Worm (Caenorhabditis elegans) whole organism, L4 larva: ENCODE measurements around the gene C04G6.2.
A peak's percentile ranks its signal among the peaks of the same experiment; 100 is the strongest.

Experiments
- F26F4.8 ChIP-seq: fragments of 200-800 bp; sonication (Bioruptor generic); conservative IDR thresholded peaks from 2 replicates; pipeline ENCODE4 v1.3.6; 2022; ENCODE audit warnings: missing genetic modification characterization, missing compliant biosample characterization
- F37D6.2 ChIP-seq: sonication (generic microtip); optimal IDR thresholded peaks from 2 replicates; lab custom pipeline; 2016; ENCODE audit warnings: mild to moderate bottlenecking, missing genetic modification characterization, missing compliant biosample characterization
- F49E8.2 ChIP-seq: sonication (generic microtip); optimal IDR thresholded peaks from 2 replicates; lab custom pipeline; 2016; ENCODE audit warnings: missing compliant biosample characterization, mild to moderate bottlenecking, missing genetic modification characterization, borderline replicate concordance
- T20F7.1 ChIP-seq: fragments of 200-800 bp; sonication (Bioruptor generic); optimal IDR thresholded peaks from 2 replicates; lab custom pipeline; 2018; ENCODE audit warnings: mild to moderate bottlenecking, missing genetic modification characterization, missing compliant biosample characterization
- Y48G9A.11 ChIP-seq: fragments of 200-800 bp; sonication (Bioruptor generic); IDR thresholded peaks from 2 replicates; pipeline ENCODE4 v1.3.6; 2022; ENCODE audit warnings: missing genetic modification reagents, missing genetic modification characterization, missing compliant biosample characterization
- Y75B8A.6 ChIP-seq: fragments of 200-800 bp; sonication (Bioruptor generic); IDR thresholded peaks from 2 replicates; pipeline ENCODE4 v1.3.6; 2022; ENCODE audit warnings: missing genetic modification reagents, missing genetic modification characterization, missing compliant biosample characterization
- ZK337.2 ChIP-seq: fragments of 200-800 bp; sonication (Bioruptor generic); IDR thresholded peaks from 2 replicates; pipeline ENCODE4 v1.3.6; 2022; ENCODE audit warnings: missing genetic modification reagents, missing genetic modification characterization, missing compliant biosample characterization
- ZK546.5 ChIP-seq, 2 experiments: sonication (generic microtip); optimal IDR thresholded peaks; 2 replicates each; lab custom pipeline; 2017; ENCODE audit warnings: missing biosample characterization in 2 of 2, missing genetic modification characterization in 2 of 2
- aly-2 ChIP-seq: sonication (generic microtip); optimal IDR thresholded peaks from 2 replicates; lab custom pipeline; 2018; ENCODE audit warnings: missing biosample characterization, missing genetic modification characterization
- attf-4 ChIP-seq: sonication (generic microtip); optimal IDR thresholded peaks from 3 replicates; lab custom pipeline; 2017; ENCODE audit warnings: missing biosample characterization, missing genetic modification characterization
- ceh-20 ChIP-seq: fragments of 200-800 bp; sonication (Bioruptor generic); IDR thresholded peaks from 2 replicates; pipeline ENCODE4 v1.3.6; 2022; ENCODE audit warnings: missing genetic modification reagents, missing genetic modification characterization, missing compliant biosample characterization
- ceh-28 ChIP-seq: fragments of 150-350 bp; optimal IDR thresholded peaks from 2 replicates; lab custom pipeline; 2014; ENCODE audit warnings: missing biosample characterization, missing genetic modification reagents, missing genetic modification characterization
- ceh-32 ChIP-seq: sonication (generic microtip); optimal IDR thresholded peaks from 2 replicates; lab custom pipeline; 2016; ENCODE audit warnings: mild to moderate bottlenecking, missing genetic modification characterization, missing compliant biosample characterization; ENCODE audit not compliant: poor library complexity
- ceh-44 ChIP-seq: fragments of 200-800 bp; sonication (Bioruptor generic); IDR thresholded peaks from 2 replicates; pipeline ENCODE4 v1.3.6; 2022; ENCODE audit warnings: missing genetic modification reagents, missing genetic modification characterization, missing compliant biosample characterization
- ces-1 ChIP-seq: fragments of 150-350 bp; sonication (generic microtip); optimal IDR thresholded peaks from 4 replicates; lab custom pipeline; 2014; ENCODE audit warnings: missing biosample characterization, missing genetic modification reagents, missing genetic modification characterization
- daf-12 ChIP-seq: fragments of 150-350 bp; optimal IDR thresholded peaks from 2 replicates; lab custom pipeline; 2014; ENCODE audit warnings: missing biosample characterization, missing genetic modification reagents, missing genetic modification characterization
- daf-8 ChIP-seq: fragments of 200-800 bp; sonication (Bioruptor generic); IDR thresholded peaks from 2 replicates; pipeline ENCODE4 v1.3.6; 2022; ENCODE audit warnings: missing genetic modification characterization, missing compliant biosample characterization
- dmd-6 ChIP-seq: fragments of 200-800 bp; sonication (Bioruptor generic); IDR thresholded peaks from 2 replicates; pipeline ENCODE4 v1.3.6; 2022; ENCODE audit warnings: missing genetic modification reagents, missing genetic modification characterization, missing compliant biosample characterization
- dmd-8 ChIP-seq: fragments of 200-800 bp; sonication (Bioruptor generic); IDR thresholded peaks from 2 replicates; pipeline ENCODE4 v1.3.6; 2022; ENCODE audit warnings: missing genetic modification characterization, missing compliant biosample characterization
- dve-1 ChIP-seq: sonication (generic microtip); optimal IDR thresholded peaks from 2 replicates; lab custom pipeline; 2017; ENCODE audit warnings: antibody characterized with exemption, mild to moderate bottlenecking, missing genetic modification characterization, missing compliant biosample characterization; ENCODE audit not compliant: insufficient read depth
- fkh-10 ChIP-seq: fragments of 150-350 bp; optimal IDR thresholded peaks from 2 replicates; lab custom pipeline; 2014; ENCODE audit warnings: missing biosample characterization, missing genetic modification reagents, missing genetic modification characterization
- fos-1 ChIP-seq: fragments of 150-350 bp; optimal IDR thresholded peaks from 2 replicates; lab custom pipeline; 2014; ENCODE audit warnings: missing biosample characterization, missing genetic modification characterization
- gei-8 ChIP-seq: fragments of 200-800 bp; sonication (Bioruptor generic); optimal IDR thresholded peaks from 2 replicates; lab custom pipeline; 2018; ENCODE audit warnings: mild to moderate bottlenecking, missing genetic modification characterization, missing compliant biosample characterization
- hlh-11 ChIP-seq: fragments of 200-800 bp; sonication (Bioruptor generic); optimal IDR thresholded peaks from 2 replicates; lab custom pipeline; 2018; ENCODE audit warnings: mild to moderate bottlenecking, missing genetic modification characterization, missing compliant biosample characterization
- jun-1 ChIP-seq: fragments of 150-350 bp; optimal IDR thresholded peaks from 2 replicates; lab custom pipeline; 2014; ENCODE audit warnings: missing biosample characterization, missing genetic modification reagents, missing genetic modification characterization
- lin-29 ChIP-seq: fragments of 200-800 bp; sonication (Bioruptor generic); IDR thresholded peaks from 2 replicates; pipeline ENCODE4 v1.3.6; 2022; ENCODE audit warnings: missing genetic modification reagents, missing genetic modification characterization, missing compliant biosample characterization
- lin-38 ChIP-seq: fragments of 200-800 bp; sonication (Bioruptor generic); IDR thresholded peaks from 2 replicates; pipeline ENCODE4 v1.3.6; 2022; ENCODE audit warnings: missing genetic modification reagents, missing genetic modification characterization, missing compliant biosample characterization
- lsy-2 ChIP-seq, 2 experiments: fragments of 150-350 bp in 1 of 2; sonication (generic microtip) in 1 of 2; optimal IDR thresholded peaks; 2 replicates each; lab custom pipeline; 2014 to 2017; ENCODE audit warnings: missing biosample characterization in 2 of 2, missing genetic modification characterization in 2 of 2
- madf-5 ChIP-seq, 2 experiments: fragments of 200-800 bp; sonication (Bioruptor generic); IDR thresholded peaks; 2 replicates each; pipeline ENCODE4 v1.3.6; 2022; ENCODE audit warnings: missing compliant biosample characterization in 2 of 2, missing genetic modification characterization in 2 of 2
- madf-9 ChIP-seq: fragments of 200-800 bp; sonication (Bioruptor generic); conservative IDR thresholded peaks from 2 replicates; pipeline ENCODE4 v1.3.6; 2022; ENCODE audit warnings: missing genetic modification reagents, missing genetic modification characterization, missing compliant biosample characterization
- mdl-1 ChIP-seq, 2 experiments: fragments of 150-350 bp in 1 of 2; sonication (generic microtip) in 1 of 2; optimal IDR thresholded peaks; 2 replicates each; lab custom pipeline; 2014 to 2017; ENCODE audit warnings: missing biosample characterization in 2 of 2, missing genetic modification characterization in 2 of 2
- mdt-29 ChIP-seq: fragments of 200-800 bp; sonication (Bioruptor generic); IDR thresholded peaks from 2 replicates; pipeline ENCODE4 v1.3.6; 2022; ENCODE audit warnings: missing genetic modification reagents, missing genetic modification characterization, missing compliant biosample characterization
- nhr-10 ChIP-seq: fragments of 150-350 bp; optimal IDR thresholded peaks from 2 replicates; lab custom pipeline; 2014; ENCODE audit warnings: missing biosample characterization, missing genetic modification characterization
- nhr-102 ChIP-seq: sonication (generic microtip); optimal IDR thresholded peaks from 2 replicates; lab custom pipeline; 2016; ENCODE audit warnings: mild to moderate bottlenecking, missing genetic modification characterization, moderate library complexity, missing compliant biosample characterization
- nhr-237 ChIP-seq: sonication (generic microtip); optimal IDR thresholded peaks from 2 replicates; lab custom pipeline; 2017; ENCODE audit warnings: missing biosample characterization, missing genetic modification characterization
- nhr-25 ChIP-seq: sonication (generic microtip); optimal IDR thresholded peaks from 2 replicates; lab custom pipeline; 2017; ENCODE audit warnings: missing genetic modification characterization, mild to moderate bottlenecking, missing compliant biosample characterization, antibody characterized with exemption, moderate library complexity, borderline replicate concordance; ENCODE audit not compliant: insufficient read depth
- nhr-41 ChIP-seq: fragments of 200-800 bp; sonication (Bioruptor generic); IDR thresholded peaks from 2 replicates; pipeline ENCODE4 v1.3.6; 2022; ENCODE audit warnings: missing genetic modification reagents, missing genetic modification characterization, missing compliant biosample characterization
- nhr-42 ChIP-seq: fragments of 200-800 bp; sonication (Bioruptor generic); IDR thresholded peaks from 2 replicates; pipeline ENCODE4 v1.3.6; 2022; ENCODE audit warnings: missing genetic modification characterization, missing compliant biosample characterization
- nhr-6 ChIP-seq: fragments of 150-350 bp; optimal IDR thresholded peaks from 2 replicates; lab custom pipeline; 2014; ENCODE audit warnings: missing biosample characterization, missing genetic modification characterization
- nhr-76 ChIP-seq: fragments of 150-350 bp; optimal IDR thresholded peaks from 2 replicates; lab custom pipeline; 2014; ENCODE audit warnings: missing biosample characterization, missing genetic modification characterization
- pha-4 ChIP-seq, 2 experiments: fragments of 150-350 bp in 1 of 2; fragments of 200-800 bp in 1 of 2; sonication (Bioruptor generic) in 1 of 2; IDR thresholded peaks in 1 of 2; optimal IDR thresholded peaks in 1 of 2; 2 replicates each; pipeline versions ENCODE4 v1.3.6 to Lab custom; 2014 to 2022; ENCODE audit warnings: missing genetic modification characterization in 2 of 2, missing genetic modification reagents in 2 of 2, missing biosample characterization in 1 of 2, missing compliant biosample characterization in 1 of 2
- saeg-2 ChIP-seq: fragments of 200-800 bp; sonication (Bioruptor generic); IDR thresholded peaks from 2 replicates; pipeline ENCODE4 v1.3.6; 2022; ENCODE audit warnings: missing genetic modification reagents, missing genetic modification characterization, missing compliant biosample characterization
- sdz-12 ChIP-seq: fragments of 200-800 bp; sonication (Bioruptor generic); optimal IDR thresholded peaks from 2 replicates; lab custom pipeline; 2018; ENCODE audit warnings: mild to moderate bottlenecking, missing genetic modification characterization, missing compliant biosample characterization
- skn-1 ChIP-seq: fragments of 150-350 bp; optimal IDR thresholded peaks from 2 replicates; lab custom pipeline; 2014; ENCODE audit warnings: missing biosample characterization, missing genetic modification characterization
- snpc-1.2 ChIP-seq: fragments of 200-800 bp; sonication (Bioruptor generic); IDR thresholded peaks from 2 replicates; pipeline ENCODE4 v1.3.6; 2022; ENCODE audit warnings: missing genetic modification reagents, missing genetic modification characterization, missing compliant biosample characterization
- spr-3 ChIP-seq: fragments of 200-800 bp; sonication (Bioruptor generic); optimal IDR thresholded peaks from 2 replicates; lab custom pipeline; 2018; ENCODE audit warnings: mild to moderate bottlenecking, missing genetic modification characterization, missing compliant biosample characterization
- unc-62 ChIP-seq, 3 experiments: fragments of 150-350 bp in 1 of 3; sonication (generic microtip); optimal IDR thresholded peaks in 2 of 3; peaks in 1 of 3; 1 replicate in 1 of 3; 2 replicates in 2 of 3; lab custom pipeline; 2014 to 2017; ENCODE audit warnings: missing biosample characterization in 3 of 3, missing genetic modification characterization in 3 of 3, missing genetic modification reagents in 3 of 3, missing genotype in 1 of 3
- ztf-11 ChIP-seq: fragments of 150-350 bp; optimal IDR thresholded peaks from 2 replicates; lab custom pipeline; 2014; ENCODE audit warnings: missing biosample characterization, missing genetic modification characterization
- ztf-7 ChIP-seq: fragments of 150-350 bp; optimal IDR thresholded peaks from 2 replicates; lab custom pipeline; 2014; ENCODE audit warnings: missing biosample characterization, missing genetic modification characterization

The C04G6.2 gene

ce11 chrII:5057315-5057714, 35.7 kb upstream of the C04G6.2 start (continued):
- TF ChIP-seq hlh-11 (tag; lab: Kevin White, UChicago): peak; percentile 75
- no peak for TF ChIP-seq jun-1
- peak; percentile 48 for TF ChIP-seq T20F7.1
- TF ChIP-seq nhr-237 (tag; lab: Kevin White, UChicago): no peak
- TF ChIP-seq ztf-7 (tag; lab: Kevin White, UChicago): no peak
- peak; percentile 58; the same call in 1 of the 2 replicates for TF ChIP-seq ZK337.2 (GFP tag; lab: Robert Waterston, UW)
- TF ChIP-seq F26F4.8 (GFP tag; lab: Robert Waterston, UW): 0 out of 2 replicates have a peak, but pooled peaks have one; percentile 27
- peak; percentile 65 for TF ChIP-seq dve-1 (tag; lab: Kevin White, UChicago)
- peak in 1 of 2 experiments; percentile 55 for TF ChIP-seq mdl-1 (tag; optimal IDR thresholded peaks at IDR 0.05; lab: Kevin White, UChicago)
- no peak for TF ChIP-seq gei-8
- no peak for TF ChIP-seq nhr-41 (GFP tag; lab: Robert Waterston, UW)
- peak; percentile 15 to 84 for TF ChIP-seq lsy-2 (tag; optimal IDR thresholded peaks at IDR 0.05; lab: Kevin White, UChicago)
- TF ChIP-seq ZK546.5 (tag; optimal IDR thresholded peaks at IDR 0.05; lab: Kevin White, UChicago): no peak
- TF ChIP-seq skn-1: no peak
- TF ChIP-seq saeg-2: 0 out of 2 replicates have a peak, but pooled peaks have one; percentile 66
- peak; percentile 39; the same call in 1 of the 2 replicates for TF ChIP-seq madf-9
- TF ChIP-seq Y75B8A.6 (GFP tag; lab: Robert Waterston, UW): 0 out of 2 replicates have a peak, but pooled peaks have one; percentile 11
- TF ChIP-seq mdt-29 (GFP tag; lab: Robert Waterston, UW): peak; percentile 51; the same call in 1 of the 2 replicates
- TF ChIP-seq fkh-10 (GFP tag; lab: Kevin White, UChicago): no peak
- TF ChIP-seq ceh-32: peak; percentile 23
- 0 out of 2 replicates have a peak, but pooled peaks have one; percentile 60 for TF ChIP-seq dmd-8 (GFP tag; lab: Robert Waterston, UW)
- TF ChIP-seq snpc-1.2 (GFP tag; lab: Robert Waterston, UW): peak; percentile 77
- TF ChIP-seq ceh-20 (GFP tag; lab: Robert Waterston, UW): 0 out of 2 replicates have a peak, but pooled peaks have one; percentile 45
- TF ChIP-seq sdz-12 (GFP tag; lab: Kevin White, UChicago): peak; percentile 55
- TF ChIP-seq F37D6.2 (tag; lab: Kevin White, UChicago): peak; percentile 13
- TF ChIP-seq nhr-42: peak; percentile 72; the same call in 1 of the 2 replicates
- TF ChIP-seq fos-1 (tag; lab: Kevin White, UChicago): no peak
- TF ChIP-seq daf-8 (GFP tag; lab: Robert Waterston, UW): no peak
- peak; percentile 67 for TF ChIP-seq nhr-25 (tag; lab: Kevin White, UChicago)
- no peak for TF ChIP-seq aly-2 (tag; lab: Kevin White, UChicago)
- TF ChIP-seq Y48G9A.11 (GFP tag; lab: Robert Waterston, UW): peak; percentile 63
- no peak for TF ChIP-seq ces-1 (GFP tag; lab: Kevin White, UChicago)
- peak; percentile 63 for TF ChIP-seq lin-29 (GFP tag; lab: Robert Waterston, UW)
- TF ChIP-seq pha-4 (GFP tag; IDR thresholded peaks at IDR 0.05; lab: Robert Waterston, UW): peak; percentile 74; the same call in 1 of the 2 replicates
- TF ChIP-seq pha-4 (tag; optimal IDR thresholded peaks at IDR 0.05; lab: Kevin White, UChicago): no peak
- TF ChIP-seq nhr-6: no peak
- no peak for TF ChIP-seq attf-4 (tag; lab: Kevin White, UChicago)
- peak; percentile 89 for TF ChIP-seq lin-38 (GFP tag; lab: Robert Waterston, UW)
- no peak for TF ChIP-seq nhr-10 (tag; lab: Kevin White, UChicago)
- TF ChIP-seq spr-3 (GFP tag; lab: Kevin White, UChicago): peak; percentile 40
- TF ChIP-seq unc-62 (GFP tag; optimal IDR thresholded peaks at IDR 0.05 in 1 of 2; lab: Kevin White, UChicago): no peak
- no peak for TF ChIP-seq unc-62 (tag; optimal IDR thresholded peaks at IDR 0.05; lab: Kevin White, UChicago)
- TF ChIP-seq nhr-102 (tag; lab: Kevin White, UChicago): peak; percentile 60
- no peak for TF ChIP-seq ceh-28 (tag; lab: Kevin White, UChicago)
- peak; percentile 64 for TF ChIP-seq F49E8.2 (tag; lab: Kevin White, UChicago)
- TF ChIP-seq nhr-76 (tag; lab: Kevin White, UChicago): no peak
- peak; percentile 73 for TF ChIP-seq dmd-6
- TF ChIP-seq daf-12 (tag; lab: Kevin White, UChicago): no peak
- peak; percentile 54; the same call in 1 of the 2 replicates for TF ChIP-seq ceh-44 (GFP tag; lab: Robert Waterston, UW)
- TF ChIP-seq ztf-11 (tag; lab: Kevin White, UChicago): no peak
- TF ChIP-seq madf-5 (GFP tag; IDR thresholded peaks at IDR 0.05; lab: Robert Waterston, UW): 0 out of 4 replicates have a peak, but pooled peaks of 1 of the 2 experiments have one; percentile 34
